Worm (Caenorhabditis elegans) whole organism, midembryonic: ENCODE measurements around the gene F41F3.8.

ENCODE experiments used
- cog-1 ChIP-seq: sonication (generic microtip); optimal IDR thresholded peaks from 2 replicates; lab custom pipeline; 2016; ENCODE audit warnings: missing genetic modification characterization, missing compliant biosample characterization
- flt-1 ChIP-seq: fragments of 200-800 bp; sonication (Bioruptor generic); IDR thresholded peaks from 2 replicates; pipeline ENCODE4 v1.3.6; 2022; ENCODE audit warnings: missing genetic modification characterization, missing compliant biosample characterization
- klf-2 ChIP-seq: fragments of 200-800 bp; sonication (Bioruptor generic); conservative IDR thresholded peaks from 2 replicates; pipeline ENCODE4 v1.3.6; 2022; ENCODE audit warnings: missing genetic modification reagents, missing genetic modification characterization, missing compliant biosample characterization

ce11 chrV:4649649-4650384 lies 1.2 kb downstream of the F41F3.8 start:
- no peak for TF ChIP-seq klf-2 (GFP tag; lab: Robert Waterston, UW)
- TF ChIP-seq cog-1 (tag; lab: Kevin White, UChicago), result no peak
- no peak for TF ChIP-seq flt-1
